Worm (Caenorhabditis elegans): ENCODE measurements around the gene gip-1.

ce11 chrIII:2375918-2376317 is 28.5 kb downstream of the gip-1 start, which contains the start of gene H14E04.2:
- TF ChIP-seq elt-3 (tag; optimal IDR thresholded peaks at IDR 0.05) (no peak), ama-1 (optimal IDR thresholded peaks at IDR 0.05) (no peak), unc-62 (GFP tag; optimal IDR thresholded peaks at IDR 0.05) (no peak), jun-1 (tag; optimal IDR thresholded peaks at IDR 0.05) (peak; percentile 24), fos-1 (tag; optimal IDR thresholded peaks at IDR 0.05) (no peak)

All from whole organism, L3 larva.